Fruit fly (Drosophila melanogaster) whole organism, embryonic: ENCODE data around the gene Cpr78Ca.
A peak's percentile ranks its signal among the peaks of the same experiment; 100 is the strongest.

Experiments used
- B-H2 ChIP-seq: fragments of 200-800 bp; sonication (Bioruptor generic); optimal IDR thresholded peaks from 2 replicates; lab custom pipeline; 2018; ENCODE audit warnings: missing biosample characterization, mild to moderate bottlenecking, missing genetic modification characterization
- CG12942 ChIP-seq: fragments of 200-800 bp; sonication (Bioruptor generic); optimal IDR thresholded peaks from 3 replicates; lab custom pipeline; 2016; ENCODE audit warnings: missing biosample characterization, missing genetic modification characterization
- CG15514 ChIP-seq: fragments of 200-800 bp; sonication (Bioruptor generic); optimal IDR thresholded peaks from 3 replicates; lab custom pipeline; 2017; ENCODE audit warnings: missing biosample characterization, missing genetic modification characterization, mild to moderate bottlenecking, moderate library complexity, missing genetic modification reagents
- CG15601 ChIP-seq: fragments of 200-800 bp; sonication (Bioruptor generic); optimal IDR thresholded peaks from 3 replicates; lab custom pipeline; 2019; ENCODE audit warnings: missing biosample characterization, mild to moderate bottlenecking, missing genetic modification characterization, moderate library complexity
- CG15696 ChIP-seq: fragments of 200-800 bp; sonication (Bioruptor generic); optimal IDR thresholded peaks from 2 replicates; lab custom pipeline; 2019; ENCODE audit warnings: missing biosample characterization, mild to moderate bottlenecking, missing genetic modification characterization, moderate library complexity
- CG1602 ChIP-seq: fragments of 200-800 bp; sonication (Bioruptor generic); optimal IDR thresholded peaks from 3 replicates; lab custom pipeline; 2016; ENCODE audit warnings: missing biosample characterization, missing genetic modification characterization
- CG17359 ChIP-seq: fragments of 200-800 bp; sonication (Bioruptor generic); optimal IDR thresholded peaks from 3 replicates; lab custom pipeline; 2018; ENCODE audit warnings: missing biosample characterization, mild to moderate bottlenecking, missing genetic modification characterization, moderate library complexity
- CG17802 ChIP-seq: fragments of 200-800 bp; sonication (Bioruptor generic); optimal IDR thresholded peaks from 2 replicates; lab custom pipeline; 2018; ENCODE audit warnings: missing biosample characterization, mild to moderate bottlenecking, missing genetic modification characterization, moderate library complexity
- CG18011 ChIP-seq: fragments of 200-800 bp; sonication (Bioruptor generic); optimal IDR thresholded peaks from 2 replicates; lab custom pipeline; 2017; ENCODE audit warnings: missing biosample characterization, missing genetic modification characterization, mild to moderate bottlenecking, moderate library complexity, missing genotype
- CG18476 ChIP-seq: fragments of 200-800 bp; sonication (Bioruptor generic); optimal IDR thresholded peaks from 2 replicates; lab custom pipeline; 2016; ENCODE audit warnings: missing biosample characterization, mild to moderate bottlenecking, missing genetic modification characterization
- CG2678 ChIP-seq: fragments of 200-800 bp; sonication (Bioruptor generic); optimal IDR thresholded peaks from 3 replicates; lab custom pipeline; 2019; ENCODE audit warnings: missing biosample characterization, mild to moderate bottlenecking, missing genetic modification characterization, moderate library complexity
- CG2712 ChIP-seq: fragments of 200-800 bp; optimal IDR thresholded peaks from 3 replicates; lab custom pipeline; 2019; ENCODE audit warnings: missing biosample characterization, mild to moderate bottlenecking, missing genetic modification characterization, moderate library complexity
- CG6683 ChIP-seq: fragments of 200-800 bp; sonication (Bioruptor generic); optimal IDR thresholded peaks from 2 replicates; lab custom pipeline; 2017; ENCODE audit warnings: missing biosample characterization, mild to moderate bottlenecking, missing genetic modification characterization, missing genetic modification reagents
- CG7271 ChIP-seq: fragments of 200-800 bp; sonication (Bioruptor generic); optimal IDR thresholded peaks from 2 replicates; lab custom pipeline; 2018; ENCODE audit warnings: missing biosample characterization, mild to moderate bottlenecking, missing genetic modification characterization, moderate library complexity
- CG7372 ChIP-seq: fragments of 200-800 bp; sonication (Bioruptor generic); IDR thresholded peaks from 2 replicates; pipeline ENCODE4 v1.3.6; 2022; ENCODE audit warnings: missing biosample characterization, missing genetic modification characterization
- CG7745 ChIP-seq: fragments of 200-800 bp; sonication (Bioruptor generic); optimal IDR thresholded peaks from 2 replicates; lab custom pipeline; 2018; ENCODE audit warnings: missing biosample characterization, mild to moderate bottlenecking, missing genetic modification characterization, moderate library complexity
- CG7963 ChIP-seq: fragments of 200-800 bp; sonication (Bioruptor generic); IDR thresholded peaks from 3 replicates; pipeline ENCODE4 v1.3.6; 2022; ENCODE audit warnings: missing biosample characterization, missing genetic modification characterization; ENCODE audit not compliant: partially characterized antibody
- CG9932 ChIP-seq: fragments of 200-800 bp; sonication (Bioruptor generic); IDR thresholded peaks from 2 replicates; pipeline ENCODE4 v1.3.6; 2022; ENCODE audit warnings: missing biosample characterization, missing genetic modification characterization
- CHES-1-like ChIP-seq: fragments of 200-800 bp; sonication (Bioruptor generic); optimal IDR thresholded peaks from 2 replicates; lab custom pipeline; 2016; ENCODE audit warnings: missing biosample characterization, missing genetic modification characterization
- D ChIP-seq, 2 experiments: fragments of 200-800 bp in 1 of 2; fragments of >200 bp in 1 of 2; sonication (Bioruptor generic) in 1 of 2; optimal IDR thresholded peaks; 2 replicates in 1 of 2; 3 replicates in 1 of 2; lab custom pipeline; 2017; ENCODE audit warnings: mild to moderate bottlenecking in 1 of 2, missing biosample characterization in 1 of 2, missing genetic modification characterization in 1 of 2, missing genetic modification reagents in 1 of 2
- Doc2 ChIP-seq: fragments of 200-800 bp; sonication (Bioruptor generic); IDR thresholded peaks from 2 replicates; pipeline ENCODE4 v1.3.6; 2022; ENCODE audit warnings: missing biosample characterization, missing genetic modification characterization
- Hr3 ChIP-seq: fragments of 200-800 bp; sonication (Bioruptor generic); optimal IDR thresholded peaks from 3 replicates; lab custom pipeline; 2016; ENCODE audit warnings: missing biosample characterization, missing genetic modification characterization
- MESR4 ChIP-seq: fragments of 200-800 bp; sonication (Bioruptor generic); optimal IDR thresholded peaks from 2 replicates; lab custom pipeline; 2018; ENCODE audit warnings: missing biosample characterization, mild to moderate bottlenecking, missing genetic modification characterization, moderate library complexity
- NC2α ChIP-seq: fragments of 200-800 bp; sonication (Bioruptor generic); optimal IDR thresholded peaks from 2 replicates; lab custom pipeline; 2016; ENCODE audit warnings: missing biosample characterization, missing genetic modification characterization
- NC2β ChIP-seq: fragments of 200-800 bp; sonication (Bioruptor generic); optimal IDR thresholded peaks from 2 replicates; lab custom pipeline; 2016; ENCODE audit warnings: missing biosample characterization, missing genetic modification characterization
- Nf-YA ChIP-seq: fragments of 200-800 bp; sonication (Bioruptor generic); IDR thresholded peaks from 2 replicates; pipeline ENCODE4 v1.3.6; 2022; ENCODE audit warnings: missing biosample characterization, missing genetic modification characterization
- Scr ChIP-seq: fragments of 200-800 bp; sonication (Bioruptor generic); IDR thresholded peaks from 2 replicates; pipeline ENCODE4 v1.3.6; 2022; ENCODE audit warnings: missing biosample characterization, missing genetic modification characterization; ENCODE audit not compliant: partially characterized antibody
- Side ChIP-seq: fragments of 200-800 bp; sonication (Bioruptor generic); optimal IDR thresholded peaks from 2 replicates; lab custom pipeline; 2016; ENCODE audit warnings: missing biosample characterization, missing genetic modification characterization
- al ChIP-seq: fragments of 200-800 bp; sonication (Bioruptor generic); IDR thresholded peaks from 2 replicates; pipeline ENCODE4 v1.3.6; 2022; ENCODE audit warnings: missing biosample characterization, missing genetic modification characterization
- bcd ChIP-seq: fragments of 200-800 bp; sonication (Bioruptor generic); optimal IDR thresholded peaks from 2 replicates; lab custom pipeline; 2017; ENCODE audit warnings: missing biosample characterization, mild to moderate bottlenecking, missing genetic modification characterization
- cas ChIP-seq: fragments of 200-800 bp; sonication (Bioruptor generic); IDR thresholded peaks from 2 replicates; pipeline ENCODE4 v1.3.6; 2022; ENCODE audit warnings: missing biosample characterization, missing genetic modification characterization
- cg ChIP-seq: fragments of 200-800 bp; sonication (Bioruptor generic); optimal IDR thresholded peaks from 3 replicates; lab custom pipeline; 2019; ENCODE audit warnings: missing biosample characterization, mild to moderate bottlenecking, missing genetic modification characterization, moderate library complexity
- chm ChIP-seq: fragments of 200-800 bp; sonication (Bioruptor generic); IDR thresholded peaks from 2 replicates; pipeline ENCODE4 v1.3.6; 2022; ENCODE audit warnings: missing biosample characterization, missing genetic modification characterization
- dmrt99B ChIP-seq: fragments of 200-800 bp; sonication (Bioruptor generic); optimal IDR thresholded peaks from 2 replicates; lab custom pipeline; 2018; ENCODE audit warnings: missing biosample characterization, mild to moderate bottlenecking, missing genetic modification characterization, moderate library complexity
- eyg ChIP-seq: fragments of 200-800 bp; sonication (Bioruptor generic); optimal IDR thresholded peaks from 3 replicates; lab custom pipeline; 2016; ENCODE audit warnings: missing biosample characterization, missing genetic modification characterization
- hb ChIP-seq: fragments of 200-800 bp; sonication (Bioruptor generic); IDR thresholded peaks from 3 replicates; pipeline ENCODE4 v1.3.6; 2022; ENCODE audit warnings: missing biosample characterization, missing genetic modification characterization; ENCODE audit not compliant: partially characterized antibody
- ind ChIP-seq: fragments of 200-800 bp; sonication (Bioruptor generic); optimal IDR thresholded peaks from 3 replicates; lab custom pipeline; 2016; ENCODE audit warnings: missing biosample characterization, missing genetic modification characterization
- nom ChIP-seq: fragments of 200-800 bp; sonication (Bioruptor generic); optimal IDR thresholded peaks from 2 replicates; lab custom pipeline; 2017; ENCODE audit warnings: missing biosample characterization, missing genetic modification characterization, mild to moderate bottlenecking, moderate library complexity, missing genetic modification reagents
- peb ChIP-seq: fragments of 200-800 bp; sonication (Bioruptor generic); IDR thresholded peaks from 2 replicates; pipeline ENCODE4 v1.3.6; 2022; ENCODE audit warnings: missing biosample characterization, missing genetic modification characterization
- pros ChIP-seq: fragments of 200-800 bp; sonication (Bioruptor generic); optimal IDR thresholded peaks from 3 replicates; lab custom pipeline; 2019; ENCODE audit warnings: missing biosample characterization, mild to moderate bottlenecking, missing genetic modification characterization, moderate library complexity
- rib ChIP-seq: fragments of 200-800 bp; sonication (Bioruptor generic); IDR thresholded peaks from 2 replicates; pipeline ENCODE4 v1.3.6; 2022; ENCODE audit warnings: missing biosample characterization, missing genetic modification characterization
- row ChIP-seq: fragments of 200-800 bp; sonication (Bioruptor generic); IDR thresholded peaks from 3 replicates; pipeline ENCODE4 v1.3.6; 2022; ENCODE audit warnings: missing biosample characterization, missing genetic modification characterization
- sima ChIP-seq: fragments of 200-800 bp; sonication (Bioruptor generic); optimal IDR thresholded peaks from 2 replicates; lab custom pipeline; 2016; ENCODE audit warnings: missing biosample characterization, missing genetic modification characterization
- sisA ChIP-seq: fragments of 200-800 bp; sonication (Bioruptor generic); IDR thresholded peaks from 2 replicates; pipeline ENCODE4 v1.3.6; 2022; ENCODE audit warnings: missing biosample characterization, missing genetic modification characterization
- slbo ChIP-seq: fragments of 200-800 bp; sonication (Bioruptor generic); IDR thresholded peaks from 2 replicates; pipeline ENCODE4 v1.3.6; 2022; ENCODE audit warnings: missing biosample characterization, missing genetic modification characterization
- sna ChIP-seq: fragments of 200-800 bp; sonication (Bioruptor generic); IDR thresholded peaks from 2 replicates; pipeline ENCODE4 v1.3.6; 2022; ENCODE audit warnings: missing biosample characterization, missing genetic modification characterization; ENCODE audit not compliant: partially characterized antibody
- tx ChIP-seq: fragments of 200-800 bp; sonication (Bioruptor generic); optimal IDR thresholded peaks from 2 replicates; lab custom pipeline; 2016; ENCODE audit warnings: missing biosample characterization, missing genetic modification characterization
- unc-4 ChIP-seq: fragments of 200-800 bp; sonication (Bioruptor generic); IDR thresholded peaks from 2 replicates; pipeline ENCODE4 v1.3.6; 2022; ENCODE audit warnings: missing biosample characterization, missing genetic modification characterization; ENCODE audit not compliant: partially characterized antibody
- zen2 ChIP-seq: fragments of 200-800 bp; sonication (Bioruptor generic); IDR thresholded peaks from 3 replicates; pipeline ENCODE4 v1.3.6; 2022; ENCODE audit warnings: missing biosample characterization, missing genetic modification characterization; ENCODE audit not compliant: partially characterized antibody

The Cpr78Ca gene

dm6 chr3L:21280996-21281691, 11.5 kb downstream of the Cpr78Ca start, which contains the start of gene ppl (continued):
- TF ChIP-seq hb (GFP tag; lab: Robert Waterston, UW), result no peak
- TF ChIP-seq CG7271, result no peak
- TF ChIP-seq MESR4 (GFP tag; lab: Kevin White, UChicago), result peak; percentile 42
- peak; percentile 43 for TF ChIP-seq D (optimal IDR thresholded peaks at IDR 0.05; lab: Kevin White, UChicago)
- no peak for TF ChIP-seq D (GFP tag; optimal IDR thresholded peaks at IDR 0.05; lab: Kevin White, UChicago)
- peak; percentile 57 for TF ChIP-seq unc-4 (GFP tag; lab: Robert Waterston, UW)
- TF ChIP-seq zen2 (GFP tag; lab: Robert Waterston, UW), result no peak
- TF ChIP-seq NC2β (GFP tag; lab: Kevin White, UChicago), result peak; percentile 4
- peak; percentile 7 for TF ChIP-seq CG15601 (tag; lab: Kevin White, UChicago)
- peak; percentile 1 for TF ChIP-seq CG2678
- peak; percentile 46; the same call in 1 of the 2 replicates for TF ChIP-seq Scr (GFP tag; lab: Robert Waterston, UW)
- TF ChIP-seq CG6683 (GFP tag; lab: Kevin White, UChicago), result no peak
- no peak for TF ChIP-seq CG7745 (tag; lab: Kevin White, UChicago)
- peak; percentile 17 for TF ChIP-seq CG2712 (tag; lab: Kevin White, UChicago)
- no peak for TF ChIP-seq CG1602 (GFP tag; lab: Kevin White, UChicago)
- TF ChIP-seq dmrt99B (tag; lab: Kevin White, UChicago), result no peak
- TF ChIP-seq sima, result no peak
- TF ChIP-seq Doc2 (GFP tag; lab: Robert Waterston, UW), result no peak
- no peak for TF ChIP-seq Hr3
- TF ChIP-seq CG15514 (GFP tag; lab: Kevin White, UChicago), result peak; percentile 54
- TF ChIP-seq CG18476, result peak; percentile 91
- no peak for TF ChIP-seq Nf-YA (GFP tag; lab: Robert Waterston, UW)
- TF ChIP-seq cg, result no peak
- peak; percentile 36 for TF ChIP-seq CG15696
- no peak for TF ChIP-seq ind (GFP tag; lab: Kevin White, UChicago)
- peak; percentile 20 for TF ChIP-seq CG17359
- TF ChIP-seq CG9932 (GFP tag; lab: Robert Waterston, UW), result no peak
- no peak for TF ChIP-seq bcd (GFP tag; lab: Kevin White, UChicago)
- TF ChIP-seq CG17802 (tag; lab: Kevin White, UChicago), result no peak
- TF ChIP-seq peb (GFP tag; lab: Robert Waterston, UW), result no peak
- no peak for TF ChIP-seq CHES-1-like (GFP tag; lab: Kevin White, UChicago)
- no peak for TF ChIP-seq sisA (GFP tag; lab: Robert Waterston, UW)
- TF ChIP-seq nom, result peak; percentile 0
- no peak for TF ChIP-seq CG18011 (GFP tag; lab: Kevin White, UChicago)
- TF ChIP-seq al (GFP tag; lab: Robert Waterston, UW), result no peak
- peak; percentile 66 for TF ChIP-seq sna
- 0 out of 3 replicates have a peak, but pooled peaks have one; percentile 30 for TF ChIP-seq CG7963 (GFP tag; lab: Robert Waterston, UW)
- no peak for TF ChIP-seq B-H2 (GFP tag; lab: Kevin White, UChicago)
- TF ChIP-seq eyg (GFP tag; lab: Kevin White, UChicago), result no peak
- no peak for TF ChIP-seq tx (GFP tag; lab: Kevin White, UChicago)
- no peak for TF ChIP-seq slbo
- peak; percentile 51 for TF ChIP-seq row (GFP tag; lab: Robert Waterston, UW)
- no peak for TF ChIP-seq NC2α (GFP tag; lab: Kevin White, UChicago)
- TF ChIP-seq CG12942 (GFP tag; lab: Kevin White, UChicago), result no peak
- TF ChIP-seq cas (GFP tag; lab: Robert Waterston, UW), result no peak
- no peak for TF ChIP-seq Side (GFP tag; lab: Kevin White, UChicago)
- TF ChIP-seq chm (GFP tag; lab: Robert Waterston, UW), result no peak
- peak; percentile 87 for TF ChIP-seq pros (GFP tag; lab: Kevin White, UChicago)
- TF ChIP-seq CG7372 (GFP tag; lab: Robert Waterston, UW), result no peak
- no peak for TF ChIP-seq rib (GFP tag; lab: Robert Waterston, UW)
